Worm (Caenorhabditis elegans) whole organism, L3 larva: ENCODE measurements around the gene T05C1.3.
A peak's percentile ranks its signal among the peaks of the same experiment; 100 is the strongest.

Experiments used
- R02D3.7 ChIP-seq: fragments of 150-350 bp; optimal IDR thresholded peaks from 2 replicates; lab custom pipeline; 2014; ENCODE audit warnings: missing biosample characterization, missing genetic modification characterization
- aly-2 ChIP-seq: fragments of 150-350 bp; optimal IDR thresholded peaks from 2 replicates; lab custom pipeline; 2014; ENCODE audit warnings: missing biosample characterization, missing genetic modification characterization
- ama-1 ChIP-seq: fragments of 150-350 bp; optimal IDR thresholded peaks from 2 replicates; lab custom pipeline; 2018
- ceh-16 ChIP-seq: sonication (generic microtip); optimal IDR thresholded peaks from 2 replicates; lab custom pipeline; 2017; ENCODE audit warnings: missing biosample characterization, missing genetic modification characterization
- ceh-28 ChIP-seq: fragments of 150-350 bp; optimal IDR thresholded peaks from 2 replicates; lab custom pipeline; 2014; ENCODE audit warnings: missing biosample characterization, missing genetic modification reagents, missing genetic modification characterization
- ceh-82 ChIP-seq: fragments of 150-350 bp; optimal IDR thresholded peaks from 2 replicates; lab custom pipeline; 2014; ENCODE audit warnings: missing biosample characterization, missing genetic modification characterization
- ceh-9 ChIP-seq: sonication (generic microtip); optimal IDR thresholded peaks from 2 replicates; lab custom pipeline; 2018; ENCODE audit warnings: missing biosample characterization, missing genetic modification characterization
- daf-12 ChIP-seq: fragments of 150-350 bp; optimal IDR thresholded peaks from 2 replicates; lab custom pipeline; 2014; ENCODE audit warnings: missing biosample characterization, missing genetic modification reagents, missing genetic modification characterization
- egl-27 ChIP-seq: sonication (generic microtip); optimal IDR thresholded peaks from 4 replicates; lab custom pipeline; 2017; ENCODE audit warnings: missing biosample characterization, missing genetic modification reagents, missing genetic modification characterization
- egl-5 ChIP-seq: fragments of 150-350 bp; optimal IDR thresholded peaks from 2 replicates; lab custom pipeline; 2017; ENCODE audit warnings: missing biosample characterization, missing genetic modification reagents, missing genetic modification characterization, inconsistent platforms
- elt-1 ChIP-seq: fragments of 150-350 bp; optimal IDR thresholded peaks from 2 replicates; lab custom pipeline; 2014; ENCODE audit warnings: missing biosample characterization, missing genetic modification characterization
- elt-2 ChIP-seq: sonication (generic microtip); optimal IDR thresholded peaks from 2 replicates; lab custom pipeline; 2016; ENCODE audit warnings: missing genetic modification reagents, mild to moderate bottlenecking, missing genetic modification characterization, missing compliant biosample characterization
- eor-1 ChIP-seq, 2 experiments: fragments of 150-350 bp; optimal IDR thresholded peaks; 2 replicates each; lab custom pipeline; 2014 to 2018; ENCODE audit warnings: missing biosample characterization in 2 of 2, missing genetic modification characterization in 2 of 2
- fkh-10 ChIP-seq: sonication (generic microtip); optimal IDR thresholded peaks from 2 replicates; lab custom pipeline; 2017; ENCODE audit warnings: missing biosample characterization, missing genetic modification reagents, missing genetic modification characterization
- fos-1 ChIP-seq: fragments of 150-350 bp; optimal IDR thresholded peaks from 2 replicates; lab custom pipeline; 2014; ENCODE audit warnings: missing biosample characterization, missing genetic modification characterization
- lin-39 ChIP-seq: fragments of 150-350 bp; optimal IDR thresholded peaks from 2 replicates; lab custom pipeline; 2018; ENCODE audit warnings: missing biosample characterization, missing genetic modification reagents, missing genetic modification characterization
- lsy-12 ChIP-seq: sonication (generic microtip); optimal IDR thresholded peaks from 2 replicates; lab custom pipeline; 2016; ENCODE audit warnings: mild to moderate bottlenecking, missing genetic modification characterization, missing compliant biosample characterization
- mdl-1 ChIP-seq: fragments of 150-350 bp; optimal IDR thresholded peaks from 2 replicates; lab custom pipeline; 2014; ENCODE audit warnings: missing biosample characterization, missing genetic modification characterization
- nfya-1 ChIP-seq: sonication (generic microtip); optimal IDR thresholded peaks from 2 replicates; lab custom pipeline; 2017; ENCODE audit warnings: missing genetic modification characterization, mild to moderate bottlenecking, missing compliant biosample characterization, antibody characterized with exemption, moderate library complexity; ENCODE audit not compliant: insufficient read depth
- nhr-23 ChIP-seq: fragments of 150-350 bp; optimal IDR thresholded peaks from 2 replicates; lab custom pipeline; 2014; ENCODE audit warnings: missing biosample characterization, missing genetic modification reagents, missing genetic modification characterization
- nhr-25 ChIP-seq: sonication (generic microtip); optimal IDR thresholded peaks from 2 replicates; lab custom pipeline; 2017; ENCODE audit warnings: missing biosample characterization, missing genetic modification characterization
- nhr-28 ChIP-seq: fragments of 150-350 bp; optimal IDR thresholded peaks from 2 replicates; lab custom pipeline; 2014; ENCODE audit warnings: missing biosample characterization, missing genetic modification characterization
- nhr-43 ChIP-seq: sonication (generic microtip); optimal IDR thresholded peaks from 2 replicates; lab custom pipeline; 2016; ENCODE audit warnings: mild to moderate bottlenecking, missing genetic modification characterization, missing compliant biosample characterization; ENCODE audit not compliant: poor library complexity, severe bottlenecking
- nhr-67 ChIP-seq: fragments of 150-350 bp; optimal IDR thresholded peaks from 2 replicates; lab custom pipeline; 2014; ENCODE audit warnings: missing biosample characterization, missing genetic modification characterization
- nhr-76 ChIP-seq: fragments of 150-350 bp; sonication (generic microtip); optimal IDR thresholded peaks from 5 replicates; lab custom pipeline; 2014; ENCODE audit warnings: missing biosample characterization, missing genetic modification characterization
- pha-4 ChIP-seq: fragments of 150-350 bp; optimal IDR thresholded peaks from 2 replicates; lab custom pipeline; 2014; ENCODE audit warnings: missing biosample characterization, missing genetic modification reagents, missing genetic modification characterization
- pqm-1 ChIP-seq: fragments of 150-350 bp; optimal IDR thresholded peaks from 2 replicates; lab custom pipeline; 2017; ENCODE audit warnings: missing biosample characterization, missing genetic modification characterization, inconsistent platforms
- skn-1 ChIP-seq: fragments of 150-350 bp; optimal IDR thresholded peaks from 2 replicates; lab custom pipeline; 2014; ENCODE audit warnings: missing biosample characterization, missing genetic modification characterization
- snpc-4 ChIP-seq: fragments of 150-350 bp; optimal IDR thresholded peaks from 2 replicates; lab custom pipeline; 2014; ENCODE audit warnings: missing biosample characterization, missing genetic modification characterization
- unc-39 ChIP-seq: sonication (generic microtip); optimal IDR thresholded peaks from 4 replicates; lab custom pipeline; 2017; ENCODE audit warnings: missing biosample characterization, missing genetic modification characterization
- unc-62 ChIP-seq: fragments of 150-350 bp; sonication (generic microtip); optimal IDR thresholded peaks from 4 replicates; lab custom pipeline; 2014; ENCODE audit warnings: missing biosample characterization, missing genetic modification reagents, missing genetic modification characterization

Gene T05C1.3

ce11 chrII:4505097-4505626 is 16.0 kb upstream of the T05C1.3 start, which contains the start of gene camt-1:
Gene camt-1, minus strand, starts transcription at chrII:4505147.
- no peak for TF ChIP-seq elt-1
- no peak for TF ChIP-seq lsy-12 (tag; lab: Kevin White, UChicago)
- no peak for TF ChIP-seq elt-2 (tag; lab: Kevin White, UChicago)
- TF ChIP-seq R02D3.7 (tag; lab: Kevin White, UChicago): no peak
- no peak for TF ChIP-seq fkh-10 (GFP tag; lab: Kevin White, UChicago)
- no peak for TF ChIP-seq nhr-43 (tag; lab: Kevin White, UChicago)
- no peak for TF ChIP-seq nfya-1 (tag; lab: Kevin White, UChicago)
- TF ChIP-seq ama-1 (lab: Kevin White, UChicago): no peak
- TF ChIP-seq nhr-28 (tag; lab: Kevin White, UChicago): no peak
- no peak for TF ChIP-seq pqm-1
- TF ChIP-seq unc-39 (tag; lab: Kevin White, UChicago): no peak

- no peak for TF ChIP-seq skn-1
- no peak for TF ChIP-seq nhr-67 (tag; lab: Kevin White, UChicago)
- TF ChIP-seq ceh-28 (tag; lab: Kevin White, UChicago): no peak
- TF ChIP-seq elt-2 (tag; lab: Kevin White, UChicago): peak; percentile 59
- no peak for TF ChIP-seq pqm-1
- TF ChIP-seq nhr-28 (tag; lab: Kevin White, UChicago): no peak
- TF ChIP-seq lin-39: no peak
- TF ChIP-seq fos-1 (tag; lab: Kevin White, UChicago): no peak
- no peak for TF ChIP-seq R02D3.7 (tag; lab: Kevin White, UChicago)
Observed at ce11 chrII:4495844-4496243, 6.7 kb upstream of the T05C1.3 start.

ce11 chrII:4494532-4494931 is 5.3 kb upstream of the T05C1.3 start:
- TF ChIP-seq lsy-12 (tag; lab: Kevin White, UChicago) (no peak), lin-39 (peak; percentile 31), nfya-1 (tag; lab: Kevin White, UChicago) (peak; percentile 19), nhr-76 (tag; lab: Kevin White, UChicago) (no peak)

ce11 chrII:4490729-4491128 is 1.5 kb upstream of the T05C1.3 start, which contains the start of gene T05C1.5:
Gene T05C1.5, minus strand, starts transcription at chrII:4490829.
- TF ChIP-seq unc-62 (GFP tag; lab: Kevin White, UChicago): no peak
- no peak for TF ChIP-seq pha-4 (tag; lab: Kevin White, UChicago)
- no peak for TF ChIP-seq nfya-1 (tag; lab: Kevin White, UChicago)
- TF ChIP-seq ceh-82: no peak
- TF ChIP-seq nhr-76 (tag; lab: Kevin White, UChicago): no peak
- TF ChIP-seq, all 47 proteins: peak for 0

- no peak for TF ChIP-seq daf-12 (tag; lab: Kevin White, UChicago)
- no peak for TF ChIP-seq eor-1 (tag; optimal IDR thresholded peaks at IDR 0.05; lab: Kevin White, UChicago)
- TF ChIP-seq snpc-4: no peak
- TF ChIP-seq lin-39: no peak
- no peak for TF ChIP-seq unc-39 (tag; lab: Kevin White, UChicago)
- no peak for TF ChIP-seq nhr-25
- TF ChIP-seq aly-2 (tag; lab: Kevin White, UChicago): no peak
- TF ChIP-seq ceh-82: no peak
- TF ChIP-seq ceh-16 (tag; lab: Kevin White, UChicago): no peak
- no peak for TF ChIP-seq R02D3.7 (tag; lab: Kevin White, UChicago)
- no peak for TF ChIP-seq fos-1 (tag; lab: Kevin White, UChicago)
- no peak for TF ChIP-seq pha-4 (tag; lab: Kevin White, UChicago)
- TF ChIP-seq, all 47 proteins: peak for 0
Observed at ce11 chrII:4482021-4482420, 7.2 kb downstream of the T05C1.3 start, which contains the start of gene T05C1.2. Gene T05C1.2, minus strand, starts transcription at chrII:4482121.

ce11 chrII:4478303-4478702 is 10.9 kb downstream of the T05C1.3 start, which contains the start of gene T05C1.1:
Gene T05C1.1, plus strand, starts transcription at chrII:4478603.
- TF ChIP-seq fkh-10 (GFP tag; lab: Kevin White, UChicago) (no peak), ceh-28 (tag; lab: Kevin White, UChicago) (no peak), nhr-23 (no peak), egl-27 (tag; lab: Kevin White, UChicago) (no peak), ceh-9 (tag; lab: Kevin White, UChicago) (no peak), nhr-76 (tag; lab: Kevin White, UChicago) (no peak), mdl-1 (tag; lab: Kevin White, UChicago) (no peak), elt-2 (tag; lab: Kevin White, UChicago) (no peak), egl-5 (tag; lab: Kevin White, UChicago) (no peak)
